Worm (Caenorhabditis elegans) whole organism, mixed stage, embryonic: Measurements from ENCODE around the gene igeg-2.

Source experiments
- M03D4.4 ChIP-seq: sonication (generic microtip); optimal IDR thresholded peaks from 2 replicates; lab custom pipeline; 2017; ENCODE audit warnings: mild to moderate bottlenecking, missing genetic modification characterization, missing compliant biosample characterization
- bed-3 ChIP-seq: fragments of 200-800 bp; sonication (Bioruptor generic); optimal IDR thresholded peaks from 3 replicates; lab custom pipeline; 2018; ENCODE audit warnings: mild to moderate bottlenecking, missing genetic modification characterization, moderate library complexity, missing compliant biosample characterization
- blmp-1 ChIP-seq: fragments of 150-350 bp; optimal IDR thresholded peaks from 2 replicates; lab custom pipeline; 2014; ENCODE audit warnings: missing biosample characterization, missing genetic modification characterization
- ceh-39 ChIP-seq: fragments of 150-350 bp; optimal IDR thresholded peaks from 2 replicates; lab custom pipeline; 2014; ENCODE audit warnings: missing biosample characterization, missing genetic modification characterization
- ceh-43 ChIP-seq: fragments of 200-800 bp; sonication (Bioruptor generic); optimal IDR thresholded peaks from 2 replicates; lab custom pipeline; 2018; ENCODE audit warnings: mild to moderate bottlenecking, missing genetic modification characterization, moderate library complexity, missing compliant biosample characterization
- ceh-83 ChIP-seq: fragments of 200-800 bp; sonication (Bioruptor generic); optimal IDR thresholded peaks from 2 replicates; lab custom pipeline; 2018; ENCODE audit warnings: mild to moderate bottlenecking, missing genetic modification characterization, missing compliant biosample characterization
- ces-1 ChIP-seq: fragments of 150-350 bp; optimal IDR thresholded peaks from 2 replicates; lab custom pipeline; 2014; ENCODE audit warnings: missing biosample characterization, missing genetic modification reagents, missing genetic modification characterization
- cnd-1 ChIP-seq: fragments of 200-800 bp; sonication (Bioruptor generic); optimal IDR thresholded peaks from 2 replicates; lab custom pipeline; 2018; ENCODE audit warnings: mild to moderate bottlenecking, missing genetic modification characterization, missing compliant biosample characterization
- drap-1 ChIP-seq: fragments of 200-800 bp; sonication (Bioruptor generic); optimal IDR thresholded peaks from 3 replicates; lab custom pipeline; 2018; ENCODE audit warnings: mild to moderate bottlenecking, missing genetic modification characterization, missing compliant biosample characterization
- elt-3 ChIP-seq: fragments of 150-350 bp; optimal IDR thresholded peaks from 2 replicates; lab custom pipeline; 2014; ENCODE audit warnings: missing biosample characterization, missing genetic modification characterization
- ham-2 ChIP-seq: fragments of 200-800 bp; sonication (Bioruptor generic); optimal IDR thresholded peaks from 2 replicates; lab custom pipeline; 2018; ENCODE audit warnings: mild to moderate bottlenecking, missing genetic modification characterization, missing compliant biosample characterization
- hlh-1 ChIP-seq: fragments of 150-350 bp; optimal IDR thresholded peaks from 2 replicates; lab custom pipeline; 2014; ENCODE audit warnings: missing biosample characterization, missing genetic modification reagents, missing genetic modification characterization
- lin-13 ChIP-seq: fragments of 150-350 bp; optimal IDR thresholded peaks from 2 replicates; lab custom pipeline; 2014; ENCODE audit warnings: missing biosample characterization, missing genetic modification characterization
- lin-32 ChIP-seq: fragments of 200-800 bp; sonication (Bioruptor generic); optimal IDR thresholded peaks from 2 replicates; lab custom pipeline; 2018; ENCODE audit warnings: mild to moderate bottlenecking, missing genetic modification characterization, missing compliant biosample characterization
- lsy-2 ChIP-seq: fragments of 150-350 bp; optimal IDR thresholded peaks from 2 replicates; lab custom pipeline; 2014; ENCODE audit warnings: missing biosample characterization, missing genetic modification characterization
- mab-5 ChIP-seq: fragments of 150-350 bp; optimal IDR thresholded peaks from 2 replicates; lab custom pipeline; 2014; ENCODE audit warnings: missing biosample characterization, missing genetic modification characterization
- mep-1 ChIP-seq: fragments of 150-350 bp; optimal IDR thresholded peaks from 2 replicates; lab custom pipeline; 2017; ENCODE audit warnings: missing biosample characterization, missing genetic modification reagents, missing genetic modification characterization, inconsistent platforms
- mls-2 ChIP-seq: sonication (generic microtip); optimal IDR thresholded peaks from 2 replicates; lab custom pipeline; 2016; ENCODE audit warnings: mild to moderate bottlenecking, missing genetic modification characterization, moderate library complexity, missing compliant biosample characterization
- nhr-2 ChIP-seq: fragments of 150-350 bp; optimal IDR thresholded peaks from 2 replicates; lab custom pipeline; 2014; ENCODE audit warnings: missing biosample characterization, missing genetic modification characterization
- nhr-237 ChIP-seq: fragments of 150-350 bp; optimal IDR thresholded peaks from 2 replicates; lab custom pipeline; 2014; ENCODE audit warnings: missing biosample characterization, missing genetic modification characterization
- nhr-76 ChIP-seq: sonication (generic microtip); optimal IDR thresholded peaks from 2 replicates; lab custom pipeline; 2017; ENCODE audit warnings: missing biosample characterization, missing genetic modification characterization
- pha-4 ChIP-seq: fragments of 150-350 bp; optimal IDR thresholded peaks from 2 replicates; lab custom pipeline; 2018; ENCODE audit warnings: missing biosample characterization, missing genetic modification reagents, missing genetic modification characterization
- sem-2 ChIP-seq: fragments of 200-800 bp; sonication (Bioruptor generic); optimal IDR thresholded peaks from 2 replicates; lab custom pipeline; 2018; ENCODE audit warnings: mild to moderate bottlenecking, missing genetic modification characterization, missing compliant biosample characterization
- snpc-4 ChIP-seq: fragments of 150-350 bp; optimal IDR thresholded peaks from 2 replicates; lab custom pipeline; 2014; ENCODE audit warnings: missing biosample characterization, missing genetic modification characterization
- tbx-8 ChIP-seq: fragments of 200-800 bp; sonication (Bioruptor generic); optimal IDR thresholded peaks from 2 replicates; lab custom pipeline; 2018; ENCODE audit warnings: mild to moderate bottlenecking, missing genetic modification characterization, moderate library complexity, missing compliant biosample characterization
- unc-120 ChIP-seq: sonication (generic microtip); optimal IDR thresholded peaks from 2 replicates; lab custom pipeline; 2017; ENCODE audit warnings: missing genetic modification characterization, missing compliant biosample characterization; ENCODE audit not compliant: poor library complexity, severe bottlenecking
- unc-62 ChIP-seq: fragments of 150-350 bp; optimal IDR thresholded peaks from 2 replicates; lab custom pipeline; 2014; ENCODE audit warnings: missing biosample characterization, missing genetic modification reagents, missing genetic modification characterization
- ztf-11 ChIP-seq: fragments of 150-350 bp; optimal IDR thresholded peaks from 2 replicates; lab custom pipeline; 2014; ENCODE audit warnings: missing biosample characterization, missing genetic modification characterization

Gene igeg-2

DNA sequence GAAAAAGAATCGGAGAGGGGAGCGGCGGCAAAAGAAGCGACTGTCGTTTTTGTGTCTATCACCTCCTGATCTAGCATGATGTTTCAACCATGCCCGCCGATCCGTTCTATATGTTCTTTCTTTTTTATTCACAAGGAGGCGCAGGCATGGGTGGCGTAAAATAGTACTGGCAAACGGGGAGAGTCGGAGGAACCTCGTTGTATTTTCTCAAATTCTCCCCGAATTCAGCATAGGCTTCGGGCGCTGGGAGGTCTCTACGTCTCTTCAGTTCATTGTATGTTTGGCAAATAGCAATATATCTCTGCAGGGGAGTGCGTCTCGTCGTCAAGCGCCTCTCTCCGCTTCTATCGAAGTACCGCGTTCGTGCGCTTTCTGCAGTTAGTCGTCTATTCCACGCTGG is 18.8 kb upstream of the igeg-2 start, which contains the start of gene lin-14:
lin-14 (plus strand) TSS at position 346 of the 400 bp plus-strand sequence.
- TF ChIP-seq ces-1 (peak; percentile 33), unc-120 (tag; lab: Kevin White, UChicago) (peak; percentile 94), bed-3 (GFP tag; lab: Kevin White, UChicago) (no peak), unc-62 (GFP tag; lab: Kevin White, UChicago) (peak; percentile 34), mls-2 (tag; lab: Kevin White, UChicago) (peak; percentile 32), pha-4 (tag; lab: Kevin White, UChicago) (peak; percentile 8), lsy-2 (tag; lab: Kevin White, UChicago) (peak; percentile 5), mep-1 (tag; lab: Kevin White, UChicago) (peak; percentile 10), hlh-1 (tag; lab: Kevin White, UChicago) (no peak), ham-2 (peak; percentile 69), cnd-1 (tag; lab: Kevin White, UChicago) (no peak), ceh-83 (no peak), drap-1 (peak; percentile 2)

DNA sequence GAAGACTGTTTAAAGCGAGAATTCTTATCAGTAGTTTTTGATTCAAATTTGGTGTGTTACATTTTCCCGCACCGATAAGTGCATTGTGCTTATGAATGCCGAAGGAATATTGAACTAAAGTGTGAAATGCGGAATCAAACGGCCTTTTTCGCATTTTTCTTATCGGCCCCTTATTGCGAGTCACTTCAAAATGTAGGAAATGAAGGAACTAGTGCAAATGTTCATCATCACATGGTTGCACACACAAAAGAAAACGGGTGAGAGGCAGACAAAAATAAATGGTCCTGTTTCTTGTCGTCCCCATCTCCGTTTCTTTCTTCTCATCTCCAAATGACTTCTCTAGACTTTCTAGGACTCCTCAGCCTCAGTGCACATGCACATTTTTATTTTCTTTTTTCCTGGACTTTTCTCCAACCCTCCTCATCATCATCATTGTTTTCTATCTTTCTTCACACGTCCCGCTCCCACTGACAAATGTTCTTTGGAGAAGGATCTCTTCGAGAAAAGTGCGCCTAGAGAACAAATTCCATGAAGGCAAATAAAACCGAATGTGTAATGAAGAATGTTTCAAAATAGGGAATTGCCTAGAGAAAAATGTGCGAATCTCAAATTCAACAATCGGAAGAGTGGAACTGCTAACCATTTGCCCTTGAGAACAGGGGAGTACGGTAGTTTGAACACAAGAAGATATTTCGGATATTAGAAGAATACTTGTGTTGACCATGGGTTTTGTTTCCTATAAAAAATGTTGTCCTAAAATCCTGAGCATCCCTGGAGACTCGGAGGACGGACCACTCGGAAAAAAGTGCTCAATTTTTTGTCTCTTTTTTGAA is 18.1 kb upstream of the igeg-2 start:
- peak; percentile 24 for TF ChIP-seq hlh-1 (tag; lab: Kevin White, UChicago)
- peak; percentile 14 for TF ChIP-seq unc-62 (GFP tag; lab: Kevin White, UChicago)
- no peak for TF ChIP-seq nhr-2 (tag; lab: Kevin White, UChicago)
- TF ChIP-seq unc-120 (tag; lab: Kevin White, UChicago): peak; percentile 29
- TF ChIP-seq ham-2: no peak
- peak; percentile 36 for TF ChIP-seq ces-1
- TF ChIP-seq ceh-39 (tag; lab: Kevin White, UChicago): no peak

DNA sequence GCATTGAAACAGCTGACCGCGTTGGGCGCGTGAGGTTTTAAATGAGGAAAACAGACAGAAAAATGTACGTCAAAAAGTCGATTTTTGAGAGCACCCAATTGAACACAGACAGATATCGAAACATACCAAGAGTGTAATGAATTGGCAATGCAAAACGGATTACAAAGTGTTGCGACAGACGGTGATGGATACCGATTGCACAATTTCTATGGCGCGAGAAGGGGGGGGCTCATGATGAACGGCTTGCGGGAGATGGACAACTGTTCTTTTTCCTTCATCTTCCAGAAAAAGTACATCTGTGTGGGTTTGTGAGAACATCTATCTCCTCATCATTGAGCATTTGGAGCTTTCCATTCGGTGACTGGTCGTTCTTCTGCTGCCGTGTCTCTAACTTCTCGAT is 17.1 kb upstream of the igeg-2 start:
- TF ChIP-seq unc-62 (GFP tag; lab: Kevin White, UChicago): peak; percentile 64
- no peak for TF ChIP-seq ceh-83
- peak; percentile 74 for TF ChIP-seq unc-120 (tag; lab: Kevin White, UChicago)
- no peak for TF ChIP-seq drap-1

ce11 chrX:11463005-11463404 is 16.6 kb upstream of the igeg-2 start:
- no peak for TF ChIP-seq bed-3 (GFP tag; lab: Kevin White, UChicago)
- no peak for TF ChIP-seq ztf-11
- TF ChIP-seq sem-2 (GFP tag; lab: Kevin White, UChicago): no peak
- no peak for TF ChIP-seq snpc-4
- no peak for TF ChIP-seq mls-2 (tag; lab: Kevin White, UChicago)
- no peak for TF ChIP-seq lin-32 (GFP tag; lab: Kevin White, UChicago)
- TF ChIP-seq mep-1 (tag; lab: Kevin White, UChicago): no peak
- no peak for TF ChIP-seq M03D4.4 (tag; lab: Kevin White, UChicago)
- TF ChIP-seq mab-5: no peak
- no peak for TF ChIP-seq ceh-43 (GFP tag; lab: Kevin White, UChicago)
- TF ChIP-seq tbx-8 (GFP tag; lab: Kevin White, UChicago): no peak
- no peak for TF ChIP-seq nhr-76 (tag; lab: Kevin White, UChicago)
- no peak for TF ChIP-seq unc-120 (tag; lab: Kevin White, UChicago)
- TF ChIP-seq pha-4 (tag; lab: Kevin White, UChicago): no peak
- no peak for TF ChIP-seq cnd-1 (tag; lab: Kevin White, UChicago)
- TF ChIP-seq ceh-83: no peak

- no peak for TF ChIP-seq lin-13 (tag; lab: Kevin White, UChicago)
- TF ChIP-seq pha-4 (tag; lab: Kevin White, UChicago): no peak
- TF ChIP-seq bed-3 (GFP tag; lab: Kevin White, UChicago): no peak
- no peak for TF ChIP-seq elt-3 (tag; lab: Kevin White, UChicago)
These were observed 15.7 kb upstream of the igeg-2 start for ce11 chrX:11462112-11462511.

DNA sequence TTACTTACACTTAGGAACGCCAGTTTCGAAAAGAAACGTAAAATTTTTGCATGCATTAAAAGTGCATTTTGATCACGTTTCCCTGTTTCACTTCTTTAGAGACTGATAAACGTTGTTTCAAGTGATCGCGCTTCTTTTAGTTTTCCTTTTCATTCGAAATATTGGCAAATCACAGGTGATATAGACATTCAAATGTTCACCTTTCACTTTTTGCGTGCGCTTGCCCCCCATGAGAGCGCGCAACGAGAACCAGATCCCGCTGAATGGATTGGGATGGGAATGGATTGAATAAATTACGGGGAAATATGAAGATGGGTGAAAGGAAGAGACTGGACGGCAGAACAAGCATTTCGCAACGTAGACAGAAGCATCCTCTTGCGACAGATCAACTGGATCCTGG is 15.1 kb upstream of the igeg-2 start:
- TF ChIP-seq cnd-1 (tag; lab: Kevin White, UChicago): no peak
- peak; percentile 2 for TF ChIP-seq nhr-237 (tag; lab: Kevin White, UChicago)
- TF ChIP-seq blmp-1 (tag; lab: Kevin White, UChicago): peak; percentile 77
